Worm (Caenorhabditis elegans): Measurements from ENCODE around the gene pph-1.

Gene pph-1

DNA sequence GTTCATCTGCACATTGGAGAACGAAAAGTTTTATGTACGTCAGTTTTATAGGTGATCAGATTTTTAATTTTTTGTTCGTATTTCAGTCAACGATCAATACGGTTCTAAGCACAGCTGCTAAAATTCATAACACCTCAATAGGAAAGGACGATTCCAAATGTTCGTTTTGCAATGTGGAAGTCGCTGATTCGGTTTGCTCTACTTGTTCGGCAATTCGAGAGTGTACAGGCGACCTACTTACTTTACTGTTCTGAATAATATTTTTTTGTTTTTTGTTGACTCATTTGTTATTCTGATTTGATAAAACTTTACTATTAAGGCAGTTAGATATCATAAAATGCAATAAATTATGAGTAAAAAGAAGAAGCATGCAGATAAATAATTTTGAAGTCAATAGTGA is 43.0 kb upstream of the pph-1 start (continued):
- TF ChIP-seq hrde-1 (tag; optimal IDR thresholded peaks at IDR 0.05; ENCODE audit: borderline replicate concordance): peak; percentile 59

ce11 chrV:10661417-10661945 is 40.9 kb upstream of the pph-1 start, which contains the start of gene sqv-4:
TSS of gene sqv-4 (minus strand) at chrV:10661467.
- TF ChIP-seq sptf-2 (GFP tag; optimal IDR thresholded peaks at IDR 0.05) (no peak), madf-6 (GFP tag; IDR thresholded peaks at IDR 0.05) (peak; percentile 76), nfyb-1 (GFP tag; IDR thresholded peaks at IDR 0.05) (0 out of 2 replicates have a peak, but pooled peaks have one; percentile 29), madf-8 (GFP tag; conservative IDR thresholded peaks at IDR 0.05) (peak; percentile 55), ceh-91 (GFP tag; IDR thresholded peaks at IDR 0.05) (peak; percentile 47; the same call in 1 of the 2 replicates), egl-44 (GFP tag; IDR thresholded peaks at IDR 0.05) (no peak), attf-5 (GFP tag; optimal IDR thresholded peaks at IDR 0.05) (peak; percentile 64), madf-10 (tag; optimal IDR thresholded peaks at IDR 0.05) (no peak), efl-1 (GFP tag; optimal IDR thresholded peaks at IDR 0.05) (peak; percentile 51), F55B11.4 (tag; optimal IDR thresholded peaks at IDR 0.05; ENCODE audit: borderline replicate concordance, insufficient read depth) (no peak), lsl-1 (GFP tag; optimal IDR thresholded peaks at IDR 0.05) (peak; percentile 51), xnd-1 (tag; optimal IDR thresholded peaks at IDR 0.05) (peak; percentile 66), lag-1 (GFP tag; IDR thresholded peaks at IDR 0.05) (no peak), lin-54 (GFP tag; optimal IDR thresholded peaks at IDR 0.05) (peak; percentile 77)

ce11 chrV:10662000-10662399 is 40.3 kb upstream of the pph-1 start:
- TF ChIP-seq dpl-1 (GFP tag; optimal IDR thresholded peaks at IDR 0.05) (peak; percentile 14), lsy-27 (tag; optimal IDR thresholded peaks at IDR 0.05; ENCODE audit: borderline replicate concordance, insufficient read depth) (no peak), mcd-1 (GFP tag; IDR thresholded peaks at IDR 0.05) (no peak), madf-8 (GFP tag; conservative IDR thresholded peaks at IDR 0.05) (peak; percentile 40), rcor-1 (GFP tag; IDR thresholded peaks at IDR 0.05) (no peak), efl-1 (GFP tag; optimal IDR thresholded peaks at IDR 0.05) (peak; percentile 71)

DNA sequence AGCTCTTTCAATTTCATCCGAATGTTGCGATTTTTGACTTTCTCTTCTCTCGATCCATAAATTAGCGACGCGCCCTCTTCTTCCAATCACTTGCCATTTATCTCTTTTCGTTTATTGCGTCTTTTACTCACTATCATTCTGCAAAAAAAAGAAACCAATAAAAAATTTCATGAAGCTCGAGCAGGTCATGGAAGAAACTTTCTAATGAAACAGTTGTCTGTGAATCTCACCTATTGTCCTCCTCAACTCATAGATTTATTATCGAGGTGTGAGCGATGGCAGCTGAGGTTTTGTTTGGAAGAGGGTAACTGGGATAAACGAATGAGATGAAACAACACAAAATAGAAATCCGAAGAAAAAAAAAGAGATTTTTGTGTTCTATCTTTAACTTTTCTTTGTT is 38.1 kb upstream of the pph-1 start:
- TF ChIP-seq lir-1 (GFP tag; conservative IDR thresholded peaks at IDR 0.05): no peak
- no peak for TF ChIP-seq aptf-2 (GFP tag; conservative IDR thresholded peaks at IDR 0.05)
- TF ChIP-seq F23B12.7 (tag; optimal IDR thresholded peaks at IDR 0.05; ENCODE audit: insufficient read depth): no peak
- no peak for TF ChIP-seq zim-3 (tag; optimal IDR thresholded peaks at IDR 0.05)
- no peak for TF ChIP-seq F33H1.4 (GFP tag; IDR thresholded peaks at IDR 0.05)
- no peak for TF ChIP-seq atf-7 (tag; optimal IDR thresholded peaks at IDR 0.05)
- no peak for TF ChIP-seq chd-7 (tag; optimal IDR thresholded peaks at IDR 0.05)
- TF ChIP-seq tlf-1 (GFP tag; optimal IDR thresholded peaks at IDR 0.05): no peak
- no peak for TF ChIP-seq snpc-4 (GFP tag; optimal IDR thresholded peaks at IDR 0.05)
- TF ChIP-seq snpc-4 (tag; optimal IDR thresholded peaks at IDR 0.05): no peak
- no peak for TF ChIP-seq sdz-38 (tag; optimal IDR thresholded peaks at IDR 0.05)
- TF ChIP-seq rec-8 (tag; optimal IDR thresholded peaks at IDR 0.05): no peak
- no peak for TF ChIP-seq lin-40 (tag; optimal IDR thresholded peaks at IDR 0.05)
- no peak for TF ChIP-seq nhr-179 (tag; optimal IDR thresholded peaks at IDR 0.05)
- TF ChIP-seq egl-18 (GFP tag; IDR thresholded peaks at IDR 0.05): no peak
- TF ChIP-seq hsf-1 (GFP tag; IDR thresholded peaks at IDR 0.05): no peak
- TF ChIP-seq Y95B8A.8 (GFP tag; IDR thresholded peaks at IDR 0.05): no peak
